Worm (Caenorhabditis elegans): ENCODE results near the gene acdh-11.

ce11 chrIII:10557910-10558309 is 8.1 kb upstream of the acdh-11 start, which contains the start of gene T21C12.4:
- TF ChIP-seq ama-1 (optimal IDR thresholded peaks at IDR 0.05) = no peak
- no peak for TF ChIP-seq F13C5.2 (tag; optimal IDR thresholded peaks at IDR 0.05)
- no peak for TF ChIP-seq B0310.2 (tag; optimal IDR thresholded peaks at IDR 0.05)
- TF ChIP-seq ets-7 (tag; optimal IDR thresholded peaks at IDR 0.05) = no peak
- no peak for TF ChIP-seq tbx-37 (GFP tag; conservative IDR thresholded peaks at IDR 0.05)
- TF ChIP-seq aly-1 (tag; optimal IDR thresholded peaks at IDR 0.05) = no peak
- no peak for TF ChIP-seq hmbx-1 (tag; optimal IDR thresholded peaks at IDR 0.05)
- TF ChIP-seq scrt-1 (GFP tag; IDR thresholded peaks at IDR 0.05) = no peak
- no peak for TF ChIP-seq hnd-1 (tag; optimal IDR thresholded peaks at IDR 0.05)

Measured in whole organism, early embryonic.